Fruit fly (Drosophila melanogaster): ENCODE measurements around the gene GlcAT-S.

Gene GlcAT-S

DNA sequence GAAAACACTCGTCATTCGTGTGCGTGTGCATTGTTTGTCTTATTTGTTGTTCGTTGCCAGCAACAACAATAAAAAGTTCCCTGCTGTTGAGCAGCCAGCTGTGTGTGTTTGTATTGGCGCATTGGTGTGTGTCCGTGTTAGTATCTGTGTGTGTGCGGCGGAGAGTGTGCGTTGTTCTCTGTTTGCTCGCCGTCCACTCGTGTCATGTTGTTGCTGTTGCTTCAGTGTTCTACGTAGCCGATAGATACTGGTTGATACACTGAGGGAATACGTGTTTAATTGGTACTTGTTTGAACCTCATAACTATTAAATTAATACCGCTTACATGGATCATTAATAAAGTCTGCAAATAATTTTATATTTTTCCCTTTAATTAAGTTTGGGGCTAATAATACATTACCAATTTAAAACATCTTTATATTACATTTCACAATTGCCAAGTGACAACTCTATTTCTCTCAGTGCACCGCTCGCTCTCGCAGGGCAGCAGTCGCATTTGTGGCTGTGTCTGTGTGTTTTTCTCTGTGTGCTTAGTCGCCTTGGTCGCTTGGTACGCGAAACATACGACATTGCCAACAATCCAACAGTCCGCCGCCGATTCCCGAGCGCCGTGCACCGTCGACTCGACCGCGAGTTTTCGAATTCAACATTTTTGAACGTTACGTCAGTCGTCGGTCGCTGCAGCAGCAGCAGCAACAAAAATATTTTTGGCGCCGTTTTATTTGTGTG, 47.7 kb upstream of the GlcAT-S start, which contains the start of gene brwl (continued):
- TF ChIP-seq CG12769 (tag; optimal IDR thresholded peaks at IDR 0.05) (peak; percentile 99), shn (GFP tag; optimal IDR thresholded peaks at IDR 0.05) (peak; percentile 96), gfzf (GFP tag; optimal IDR thresholded peaks at IDR 0.05) (peak; percentile 24), btn (GFP tag; optimal IDR thresholded peaks at IDR 0.05) (peak; percentile 95), Pdp1 (GFP tag; optimal IDR thresholded peaks at IDR 0.05) (peak; percentile 98 to 99), CG17328 (GFP tag; IDR thresholded peaks at IDR 0.05) (peak; percentile 99), MTF-1 (GFP tag; optimal IDR thresholded peaks at IDR 0.05; ENCODE audit: borderline replicate concordance) (peak; percentile 90), CG13287 (GFP tag; IDR thresholded peaks at IDR 0.05; ENCODE audit: partially characterized antibody) (peak; percentile 51; the same call in 1 of the 2 replicates), CG8478 (optimal IDR thresholded peaks at IDR 0.05) (peak; percentile 93), CG10431 (GFP tag; optimal IDR thresholded peaks at IDR 0.05) (peak; percentile 92), CG9215 (GFP tag; IDR thresholded peaks at IDR 0.05) (peak; percentile 97), chn (GFP tag; optimal IDR thresholded peaks at IDR 0.05) (peak; percentile 98), mam (GFP tag; optimal IDR thresholded peaks at IDR 0.05) (peak; percentile 98), chinmo (GFP tag; IDR thresholded peaks at IDR 0.05; ENCODE audit: partially characterized antibody) (peak; percentile 89), dan (GFP tag; IDR thresholded peaks at IDR 0.05) (peak; percentile 95), Atf3 (GFP tag; optimal IDR thresholded peaks at IDR 0.05) (peak; percentile 98), CG16815 (GFP tag; optimal IDR thresholded peaks at IDR 0.05) (peak; percentile 99), slou (GFP tag; optimal IDR thresholded peaks at IDR 0.05) (peak; percentile 97), Spps (tag; optimal IDR thresholded peaks at IDR 0.05) (peak; percentile 98), CG7928 (GFP tag; optimal IDR thresholded peaks at IDR 0.05) (peak; percentile 83), E2f1 (GFP tag; IDR thresholded peaks at IDR 0.05) (peak; percentile 98), Ptx1 (GFP tag; IDR thresholded peaks at IDR 0.05) (peak; percentile 99), CG32532 (GFP tag; IDR thresholded peaks at IDR 0.05) (peak; percentile 98), Hmx (GFP tag; optimal IDR thresholded peaks at IDR 0.05) (peak; percentile 95), phol (tag; optimal IDR thresholded peaks at IDR 0.05) (peak; percentile 99), Dp (GFP tag; optimal IDR thresholded peaks at IDR 0.05) (peak; percentile 19), mirr (GFP tag; optimal IDR thresholded peaks at IDR 0.05) (peak; percentile 97), chif (GFP tag; optimal IDR thresholded peaks at IDR 0.05) (peak; percentile 99), CG5180 (GFP tag; optimal IDR thresholded peaks at IDR 0.05) (peak; percentile 93), CG32767 (GFP tag; IDR thresholded peaks at IDR 0.05) (peak; percentile 99), CTCF (GFP tag; optimal IDR thresholded peaks at IDR 0.05) (peak; percentile 75), Rx (GFP tag; IDR thresholded peaks at IDR 0.05) (peak; percentile 97), Rfx (GFP tag; IDR thresholded peaks at IDR 0.05) (peak; percentile 99), ken (GFP tag; IDR thresholded peaks at IDR 0.05) (peak; percentile 96), Bgb (GFP tag; IDR thresholded peaks at IDR 0.05; ENCODE audit: partially characterized antibody) (peak; percentile 42), Nf-YB (GFP tag; optimal IDR thresholded peaks at IDR 0.05) (peak; percentile 90), CG14965 (GFP tag; optimal IDR thresholded peaks at IDR 0.05; ENCODE audit: borderline replicate concordance) (peak; percentile 84), CG18011 (GFP tag; optimal IDR thresholded peaks at IDR 0.05) (peak; percentile 91), sr (GFP tag; IDR thresholded peaks at IDR 0.05) (peak; percentile 85; the same call in 2 of the 3 replicates), Mes4 (GFP tag; optimal IDR thresholded peaks at IDR 0.05) (peak; percentile 98), Ssrp (tag; optimal IDR thresholded peaks at IDR 0.05) (peak; percentile 99), gro (GFP tag; optimal IDR thresholded peaks at IDR 0.05) (peak; percentile 97), Adf1 (GFP tag; IDR thresholded peaks at IDR 0.05) (peak; percentile 89), CG3726 (GFP tag; IDR thresholded peaks at IDR 0.05) (peak; percentile 98), dati (GFP tag; IDR thresholded peaks at IDR 0.05) (peak; percentile 86), CG10267 (tag; optimal IDR thresholded peaks at IDR 0.05) (peak; percentile 97), ftz-f1 (GFP tag; optimal IDR thresholded peaks at IDR 0.05) (peak; percentile 92), ac (GFP tag; optimal IDR thresholded peaks at IDR 0.05) (peak; percentile 97), CG3407 (GFP tag; optimal IDR thresholded peaks at IDR 0.05) (peak; percentile 97), CG1832 (GFP tag; optimal IDR thresholded peaks at IDR 0.05) (no peak)

All from whole organism, embryonic.